Fruit fly (Drosophila melanogaster) whole organism, adult: Measurements from ENCODE around the gene Wdr24.

Experiments used
- CG11617 ChIP-seq: fragments of 200-800 bp; sonication (Bioruptor generic); optimal IDR thresholded peaks from 2 replicates; lab custom pipeline; 2017; ENCODE audit warnings: mild to moderate bottlenecking, missing biosample characterization, missing genetic modification reagents, missing genetic modification characterization
- CG12768 ChIP-seq: fragments of 200-800 bp; sonication (Bioruptor generic); optimal IDR thresholded peaks from 2 replicates; lab custom pipeline; 2017; ENCODE audit warnings: missing biosample characterization, missing genetic modification characterization, mild to moderate bottlenecking, moderate library complexity, missing genetic modification reagents
- CG14711 ChIP-seq: fragments of 200-800 bp; sonication (Bioruptor generic); optimal IDR thresholded peaks from 2 replicates; lab custom pipeline; 2018; ENCODE audit warnings: missing biosample characterization, mild to moderate bottlenecking, missing genetic modification characterization, moderate library complexity
- CG1620 ChIP-seq: fragments of 200-800 bp; sonication (Bioruptor generic); optimal IDR thresholded peaks from 2 replicates; lab custom pipeline; 2016; ENCODE audit warnings: missing biosample characterization, missing genetic modification characterization
- CG33017 ChIP-seq: fragments of 200-800 bp; sonication (Bioruptor generic); optimal IDR thresholded peaks from 2 replicates; lab custom pipeline; 2018; ENCODE audit warnings: missing biosample characterization, mild to moderate bottlenecking, missing genetic modification characterization, moderate library complexity
- CG5204 ChIP-seq: fragments of 200-800 bp; sonication (Bioruptor generic); optimal IDR thresholded peaks from 2 replicates; lab custom pipeline; 2016; ENCODE audit warnings: missing biosample characterization, missing genetic modification characterization
- CG7045 ChIP-seq: fragments of 200-800 bp; sonication (Bioruptor generic); optimal IDR thresholded peaks from 2 replicates; lab custom pipeline; 2017; ENCODE audit warnings: missing biosample characterization, mild to moderate bottlenecking, missing genetic modification characterization
- CG7101 ChIP-seq: fragments of 200-800 bp; sonication (Bioruptor generic); optimal IDR thresholded peaks from 2 replicates; lab custom pipeline; 2018; ENCODE audit warnings: missing biosample characterization, mild to moderate bottlenecking, missing genetic modification characterization, moderate library complexity
- Clk ChIP-seq: fragments of 200-800 bp; sonication (Bioruptor generic); optimal IDR thresholded peaks from 2 replicates; lab custom pipeline; 2017; ENCODE audit warnings: missing biosample characterization, missing genetic modification characterization
- Crg-1 ChIP-seq: fragments of 200-800 bp; sonication (Bioruptor generic); optimal IDR thresholded peaks from 2 replicates; lab custom pipeline; 2016; ENCODE audit warnings: missing biosample characterization, missing genetic modification characterization
- Hr96 ChIP-seq: fragments of 200-800 bp; sonication (Bioruptor generic); optimal IDR thresholded peaks from 2 replicates; lab custom pipeline; 2016; ENCODE audit warnings: missing biosample characterization, missing genetic modification characterization
- Mnt ChIP-seq: fragments of 200-800 bp; sonication (Bioruptor generic); optimal IDR thresholded peaks from 2 replicates; lab custom pipeline; 2016; ENCODE audit warnings: missing biosample characterization, mild to moderate bottlenecking, missing genetic modification characterization
- bab1 ChIP-seq: fragments of 200-800 bp; sonication (Bioruptor generic); optimal IDR thresholded peaks from 3 replicates; lab custom pipeline; 2019; ENCODE audit warnings: missing biosample characterization, mild to moderate bottlenecking, missing genetic modification characterization, moderate library complexity
- cic ChIP-seq: fragments of 200-800 bp; sonication (Bioruptor generic); optimal IDR thresholded peaks from 2 replicates; lab custom pipeline; 2017; ENCODE audit warnings: missing biosample characterization, mild to moderate bottlenecking, missing genetic modification characterization, moderate library complexity
- cnc ChIP-seq, 2 experiments: fragments of >200 bp; optimal IDR thresholded peaks; 2 replicates each; lab custom pipeline; 2017
- kay ChIP-seq: fragments of 200-800 bp; sonication (Bioruptor generic); peaks from one replicate; lab custom pipeline; 2016; ENCODE audit warnings: missing biosample characterization, missing genetic modification characterization, borderline replicate concordance
- ovo ChIP-seq: fragments of 200-800 bp; sonication (Bioruptor generic); optimal IDR thresholded peaks from 2 replicates; lab custom pipeline; 2016; ENCODE audit warnings: missing biosample characterization, missing genetic modification characterization
- pad ChIP-seq: fragments of 200-800 bp; sonication (Bioruptor generic); optimal IDR thresholded peaks from 3 replicates; lab custom pipeline; 2017; ENCODE audit warnings: missing biosample characterization, missing genetic modification characterization, mild to moderate bottlenecking, moderate library complexity, missing genetic modification reagents
- tj ChIP-seq: fragments of 200-800 bp; sonication (Bioruptor generic); optimal IDR thresholded peaks from 3 replicates; lab custom pipeline; 2017; ENCODE audit warnings: missing biosample characterization, mild to moderate bottlenecking, missing genetic modification characterization, moderate library complexity
- toe ChIP-seq: fragments of 200-800 bp; sonication (Bioruptor generic); optimal IDR thresholded peaks from 2 replicates; lab custom pipeline; 2016; ENCODE audit warnings: missing biosample characterization, missing genetic modification characterization

Wdr24 gene

DNA sequence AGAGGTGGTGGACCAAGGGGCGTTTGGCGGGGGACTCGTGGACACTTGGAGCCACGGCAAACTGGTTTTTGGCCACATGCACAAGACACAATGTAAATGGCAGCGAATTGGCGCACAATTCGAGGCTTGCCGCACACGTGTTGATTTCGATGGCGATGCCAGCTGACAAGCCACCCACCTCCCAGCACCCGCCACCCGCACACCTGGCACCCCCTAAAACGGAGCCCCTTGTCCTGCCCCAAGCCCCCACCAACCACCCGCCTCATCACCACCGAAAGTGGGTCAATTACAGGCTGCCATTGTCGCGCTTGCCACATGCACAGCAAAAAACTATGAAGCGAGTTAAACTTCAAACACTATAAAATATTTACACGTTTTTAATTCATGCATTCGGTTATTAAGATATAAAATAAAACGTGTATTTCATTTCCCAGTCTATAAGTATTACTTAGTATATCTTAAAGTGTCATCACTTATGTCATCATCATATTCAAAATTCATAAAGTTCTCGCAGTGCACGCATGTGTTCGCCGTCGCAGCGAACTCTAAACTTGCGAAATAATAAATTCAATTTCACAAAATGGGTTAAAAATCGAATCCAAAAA is 13.3 kb upstream of the Wdr24 start:
- no peak for TF ChIP-seq toe (GFP tag; lab: Kevin White, UChicago)
- TF ChIP-seq Hr96 (GFP tag; lab: Kevin White, UChicago) = no peak
- no peak for TF ChIP-seq cnc (optimal IDR thresholded peaks at IDR 0.05; lab: Kevin White, UChicago)
- TF ChIP-seq cic (GFP tag; lab: Kevin White, UChicago) = no peak
- TF ChIP-seq pad = no peak
- no peak for TF ChIP-seq ovo (GFP tag; lab: Kevin White, UChicago)
- no peak for TF ChIP-seq CG5204 (GFP tag; lab: Kevin White, UChicago)
- TF ChIP-seq Clk = no peak
- no peak for TF ChIP-seq CG7045 (GFP tag; lab: Kevin White, UChicago)
- TF ChIP-seq kay (GFP tag; lab: Kevin White, UChicago) = no peak
- TF ChIP-seq CG12768 (GFP tag; lab: Kevin White, UChicago) = no peak
- TF ChIP-seq bab1 = no peak
- TF ChIP-seq CG7101 (tag; lab: Kevin White, UChicago) = no peak

DNA sequence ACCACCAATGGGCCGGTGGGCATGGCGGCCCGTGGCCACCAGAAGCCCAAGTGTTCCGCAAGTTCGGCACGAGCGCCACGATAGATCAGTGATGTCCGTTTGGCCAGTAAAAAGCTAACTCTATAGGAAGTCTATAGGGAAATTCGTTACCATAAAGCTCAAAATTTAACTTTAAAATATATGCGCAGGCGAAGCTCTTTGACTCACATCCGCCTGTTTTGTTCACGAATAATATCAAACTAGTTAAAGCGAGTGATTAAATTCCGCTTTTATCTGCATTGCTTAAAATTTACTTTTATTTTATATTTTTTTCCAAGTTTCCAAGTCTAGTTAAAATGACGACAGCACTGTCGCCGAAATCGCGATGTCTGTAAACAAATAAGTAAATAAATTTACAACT is 12.8 kb upstream of the Wdr24 start:
- no peak for TF ChIP-seq CG7045 (GFP tag; lab: Kevin White, UChicago)
- no peak for TF ChIP-seq CG33017 (tag; lab: Kevin White, UChicago)

DNA sequence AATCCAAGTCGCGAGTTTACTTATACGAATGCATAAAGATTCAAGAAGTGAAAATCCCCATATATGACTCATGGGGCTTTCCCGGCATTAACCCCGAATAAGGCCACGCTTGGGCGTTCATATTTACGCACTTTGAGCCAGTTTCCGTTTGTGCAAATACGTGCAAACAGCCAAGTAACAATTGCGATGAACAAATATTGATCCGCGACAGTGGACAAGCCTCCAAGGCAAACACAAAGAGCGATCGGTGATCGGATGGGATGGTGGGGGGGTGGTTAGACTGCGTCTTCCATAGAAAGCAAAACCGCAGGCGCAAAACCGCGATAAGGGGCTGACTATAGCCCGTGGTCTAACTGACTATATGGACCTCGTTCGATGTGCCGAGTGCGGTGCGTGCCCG is 12.3 kb upstream of the Wdr24 start:
- no peak for TF ChIP-seq CG33017 (tag; lab: Kevin White, UChicago)
- TF ChIP-seq CG14711 (tag; lab: Kevin White, UChicago) = no peak
- no peak for TF ChIP-seq Hr96 (GFP tag; lab: Kevin White, UChicago)
- no peak for TF ChIP-seq bab1
- no peak for TF ChIP-seq CG12768 (GFP tag; lab: Kevin White, UChicago)
- no peak for TF ChIP-seq CG11617 (GFP tag; lab: Kevin White, UChicago)
- TF ChIP-seq ovo (GFP tag; lab: Kevin White, UChicago) = no peak
- no peak for TF ChIP-seq Crg-1 (GFP tag; lab: Kevin White, UChicago)
- TF ChIP-seq cnc (optimal IDR thresholded peaks at IDR 0.05; lab: Kevin White, UChicago) = no peak
- TF ChIP-seq CG5204 (GFP tag; lab: Kevin White, UChicago) = no peak

DNA sequence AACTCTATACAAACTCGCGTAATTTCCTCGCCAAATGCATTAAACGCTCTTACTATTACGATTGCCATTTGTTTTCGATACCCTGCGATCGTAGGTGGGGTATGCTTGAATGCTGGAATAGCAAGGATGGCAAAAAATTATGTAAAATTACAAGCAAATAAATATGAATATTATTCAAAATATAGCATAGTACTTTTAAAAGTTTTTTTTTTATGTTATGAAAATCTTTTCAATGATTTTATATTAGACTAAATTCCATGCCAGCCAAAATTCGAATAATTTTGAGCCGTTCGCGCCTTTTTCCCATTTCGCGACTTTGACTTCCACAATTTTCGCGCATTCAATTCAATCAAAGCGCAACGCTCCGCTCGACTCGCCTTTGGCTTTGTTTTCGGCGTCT is 11.3 kb upstream of the Wdr24 start:
- TF ChIP-seq Mnt (GFP tag; lab: Kevin White, UChicago) (no peak), CG7045 (GFP tag; lab: Kevin White, UChicago) (no peak), pad (no peak), CG7101 (tag; lab: Kevin White, UChicago) (peak; percentile 6), CG33017 (tag; lab: Kevin White, UChicago) (peak; percentile 73), CG1620 (GFP tag; lab: Kevin White, UChicago) (no peak), toe (GFP tag; lab: Kevin White, UChicago) (no peak), ovo (GFP tag; lab: Kevin White, UChicago) (no peak), Hr96 (GFP tag; lab: Kevin White, UChicago) (no peak), CG5204 (GFP tag; lab: Kevin White, UChicago) (no peak), Clk (peak; percentile 9), CG11617 (GFP tag; lab: Kevin White, UChicago) (peak; percentile 44), CG12768 (GFP tag; lab: Kevin White, UChicago) (peak; percentile 73), bab1 (no peak), kay (GFP tag; lab: Kevin White, UChicago) (no peak)

DNA sequence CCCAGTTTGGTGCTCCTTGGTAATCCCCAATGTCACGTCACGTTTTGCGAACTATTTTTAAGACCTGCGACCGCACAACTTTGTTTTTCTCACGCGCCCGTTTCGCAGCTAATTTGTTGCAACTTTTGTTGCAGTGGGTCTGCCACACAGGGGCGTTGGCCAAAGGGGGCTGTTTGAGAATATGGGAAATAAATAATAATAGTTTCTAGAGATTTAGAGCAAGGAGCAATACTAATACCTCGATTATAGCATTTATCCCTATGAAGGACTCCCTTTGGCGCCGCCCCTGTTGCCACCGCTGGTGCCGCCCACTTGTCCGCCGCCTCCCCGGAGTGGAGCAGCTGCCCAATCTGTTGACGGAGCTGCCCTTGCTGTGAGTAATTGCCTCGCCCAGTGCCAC is 10.4 kb upstream of the Wdr24 start:
- TF ChIP-seq tj (GFP tag; lab: Kevin White, UChicago) (no peak), cnc (optimal IDR thresholded peaks at IDR 0.05; lab: Kevin White, UChicago) (no peak), ovo (GFP tag; lab: Kevin White, UChicago) (no peak), CG33017 (tag; lab: Kevin White, UChicago) (no peak), CG14711 (tag; lab: Kevin White, UChicago) (no peak), bab1 (no peak), CG7045 (GFP tag; lab: Kevin White, UChicago) (no peak), CG1620 (GFP tag; lab: Kevin White, UChicago) (no peak), pad (no peak), kay (GFP tag; lab: Kevin White, UChicago) (no peak), Mnt (GFP tag; lab: Kevin White, UChicago) (no peak), Crg-1 (GFP tag; lab: Kevin White, UChicago) (no peak), CG11617 (GFP tag; lab: Kevin White, UChicago) (no peak), Clk (no peak), cic (GFP tag; lab: Kevin White, UChicago) (no peak), toe (GFP tag; lab: Kevin White, UChicago) (no peak)

DNA sequence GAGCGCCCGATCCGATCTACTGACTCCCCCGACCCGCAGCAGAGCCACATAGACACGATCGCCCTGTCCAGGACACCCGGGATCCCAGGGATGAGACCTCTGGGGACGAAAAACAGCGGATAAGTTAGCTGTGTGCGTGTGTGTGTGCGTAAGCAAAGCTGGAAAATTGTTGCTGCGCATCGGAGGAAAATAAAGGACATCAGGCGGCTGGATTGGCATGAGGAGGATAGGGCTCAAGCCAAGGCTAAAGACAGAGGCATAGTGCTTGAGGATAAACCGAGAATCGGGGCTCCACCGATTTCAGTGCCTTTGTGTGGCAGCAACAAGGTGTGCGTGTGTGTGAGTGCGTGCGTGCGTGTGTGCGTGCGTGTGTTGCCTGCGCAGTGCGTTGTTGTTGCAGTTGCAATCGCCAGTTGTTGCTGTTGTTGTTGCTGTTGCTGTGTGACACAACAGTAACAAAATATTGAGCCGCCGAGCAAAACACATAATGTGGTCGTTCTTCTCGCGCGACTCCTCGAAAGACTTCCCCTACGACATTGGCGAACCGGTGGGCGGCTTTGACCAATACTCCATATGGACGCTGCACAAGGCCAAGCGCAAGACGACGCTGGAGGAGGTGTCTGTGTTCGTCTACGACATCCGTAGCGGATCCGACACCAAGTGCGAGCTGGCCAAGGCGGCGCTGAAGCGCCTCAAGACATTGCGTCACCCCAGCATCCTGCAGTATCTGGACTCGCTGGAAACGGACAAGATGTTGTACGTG is 4.6 kb upstream of the Wdr24 start:
- TF ChIP-seq kay (GFP tag; lab: Kevin White, UChicago) = no peak
- TF ChIP-seq CG1620 (GFP tag; lab: Kevin White, UChicago) = no peak
- no peak for TF ChIP-seq CG14711 (tag; lab: Kevin White, UChicago)
- no peak for TF ChIP-seq pad
- no peak for TF ChIP-seq Crg-1 (GFP tag; lab: Kevin White, UChicago)
- no peak for TF ChIP-seq Mnt (GFP tag; lab: Kevin White, UChicago)
- no peak for TF ChIP-seq cic (GFP tag; lab: Kevin White, UChicago)
